Fruit fly (Drosophila melanogaster) whole organism, prepupa: ENCODE measurements around the gene rst.

Source experiments
- CG11762 ChIP-seq: fragments of 200-800 bp; sonication (Bioruptor generic); optimal IDR thresholded peaks from 3 replicates; lab custom pipeline; 2016; ENCODE audit warnings: missing biosample characterization, missing genetic modification characterization; ENCODE audit not compliant: insufficient read depth
- CG34406 ChIP-seq: fragments of 200-800 bp; sonication (Bioruptor generic); optimal IDR thresholded peaks from 3 replicates; lab custom pipeline; 2016; ENCODE audit warnings: missing biosample characterization, missing genetic modification characterization
- CG3919 ChIP-seq: fragments of 200-800 bp; sonication (Bioruptor generic); optimal IDR thresholded peaks from 3 replicates; lab custom pipeline; 2016; ENCODE audit warnings: missing biosample characterization, missing genetic modification characterization
- CG4318 ChIP-seq: fragments of 200-800 bp; sonication (Bioruptor generic); optimal IDR thresholded peaks from 3 replicates; lab custom pipeline; 2017; ENCODE audit warnings: missing biosample characterization, mild to moderate bottlenecking, missing genetic modification characterization
- CG6163 ChIP-seq: fragments of 200-800 bp; sonication (Bioruptor generic); IDR thresholded peaks from 3 replicates; pipeline ENCODE4 v1.3.6; 2022; ENCODE audit warnings: missing biosample characterization, missing genetic modification characterization
- CG6808 ChIP-seq: fragments of 200-800 bp; sonication (Bioruptor generic); optimal IDR thresholded peaks from 3 replicates; lab custom pipeline; 2017; ENCODE audit warnings: missing biosample characterization, missing genetic modification characterization, mild to moderate bottlenecking, moderate library complexity, missing genetic modification reagents
- CG8632 ChIP-seq: fragments of 200-800 bp; sonication (Bioruptor generic); optimal IDR thresholded peaks from 3 replicates; lab custom pipeline; 2016; ENCODE audit warnings: missing biosample characterization, missing genetic modification characterization
- Hr39 ChIP-seq: fragments of 200-800 bp; sonication (Bioruptor generic); optimal IDR thresholded peaks from 2 replicates; lab custom pipeline; 2016; ENCODE audit warnings: missing biosample characterization, missing genetic modification characterization
- Sox14 ChIP-seq: fragments of 200-800 bp; sonication (Bioruptor generic); optimal IDR thresholded peaks from 3 replicates; lab custom pipeline; 2016; ENCODE audit warnings: missing biosample characterization, missing genetic modification characterization
- acj6 ChIP-seq: fragments of 200-800 bp; sonication (Bioruptor generic); optimal IDR thresholded peaks from 3 replicates; lab custom pipeline; 2016; ENCODE audit warnings: missing biosample characterization, missing genetic modification characterization
- dac ChIP-seq: fragments of 200-800 bp; sonication (Bioruptor generic); optimal IDR thresholded peaks from 2 replicates; lab custom pipeline; 2017; ENCODE audit warnings: missing biosample characterization, mild to moderate bottlenecking, missing genetic modification characterization
- fkh ChIP-seq: fragments of 200-800 bp; sonication (Bioruptor generic); optimal IDR thresholded peaks from 3 replicates; lab custom pipeline; 2017; ENCODE audit warnings: missing biosample characterization, mild to moderate bottlenecking, missing genetic modification characterization, moderate library complexity
- spab ChIP-seq: fragments of 200-800 bp; sonication (Bioruptor generic); optimal IDR thresholded peaks from 2 replicates; lab custom pipeline; 2017; ENCODE audit warnings: missing biosample characterization, mild to moderate bottlenecking, missing genetic modification characterization, missing genetic modification reagents
- svp ChIP-seq: fragments of 200-800 bp; sonication (Bioruptor generic); peaks from one replicate; lab custom pipeline; 2016; ENCODE audit warnings: missing biosample characterization, missing genetic modification characterization

- no peak for TF ChIP-seq CG6808 (GFP tag; lab: Kevin White, UChicago)
- TF ChIP-seq acj6 (GFP tag; lab: Kevin White, UChicago): no peak
- TF ChIP-seq fkh (GFP tag; lab: Kevin White, UChicago): peak; percentile 64
- no peak for TF ChIP-seq CG4318 (GFP tag; lab: Kevin White, UChicago)
- no peak for TF ChIP-seq CG6163 (GFP tag; lab: Robert Waterston, UW)
- TF ChIP-seq spab (GFP tag; lab: Kevin White, UChicago): no peak
- no peak for TF ChIP-seq dac (GFP tag; lab: Kevin White, UChicago)
- no peak for TF ChIP-seq CG8632 (GFP tag; lab: Kevin White, UChicago)
- no peak for TF ChIP-seq Hr39 (GFP tag; lab: Kevin White, UChicago)
- TF ChIP-seq svp: no peak
- no peak for TF ChIP-seq CG11762 (GFP tag; lab: Kevin White, UChicago)
- TF ChIP-seq CG34406 (GFP tag; lab: Kevin White, UChicago): no peak
- TF ChIP-seq CG3919: no peak
- TF ChIP-seq Sox14 (GFP tag; lab: Kevin White, UChicago): no peak
Observed at dm6 chrX:2989332-2989731, 15.7 kb upstream of the rst start.
